Fruit fly (Drosophila melanogaster) whole organism, embryonic: ENCODE data around the gene Cyp303a1.

ENCODE experiments used
- ATbp ChIP-seq: fragments of 200-800 bp; sonication (Bioruptor generic); optimal IDR thresholded peaks from 2 replicates; lab custom pipeline; 2017; ENCODE audit warnings: missing biosample characterization, mild to moderate bottlenecking, missing genetic modification characterization, missing genetic modification reagents
- CG10147 ChIP-seq: fragments of 200-800 bp; sonication (Bioruptor generic); optimal IDR thresholded peaks from 2 replicates; lab custom pipeline; 2019; ENCODE audit warnings: missing biosample characterization, mild to moderate bottlenecking, missing genetic modification characterization, moderate library complexity
- CG1024 ChIP-seq: fragments of 200-800 bp; sonication (Bioruptor generic); IDR thresholded peaks from 2 replicates; pipeline ENCODE4 v1.3.6; 2022; ENCODE audit warnings: missing biosample characterization, missing genetic modification characterization
- CG10274 ChIP-seq: fragments of 200-800 bp; sonication (Bioruptor generic); optimal IDR thresholded peaks from 3 replicates; lab custom pipeline; 2017; ENCODE audit warnings: missing biosample characterization, mild to moderate bottlenecking, missing genetic modification characterization
- CG11696 ChIP-seq: fragments of 200-800 bp; sonication (Bioruptor generic); IDR thresholded peaks from 2 replicates; pipeline ENCODE4 v1.3.6; 2022; ENCODE audit warnings: missing biosample characterization, missing genetic modification characterization
- CG17568 ChIP-seq: fragments of 200-800 bp; sonication (Bioruptor generic); optimal IDR thresholded peaks from 2 replicates; lab custom pipeline; 2018; ENCODE audit warnings: missing biosample characterization, mild to moderate bottlenecking, missing genetic modification characterization, moderate library complexity
- CG2199 ChIP-seq: fragments of 200-800 bp; sonication (Bioruptor generic); IDR thresholded peaks from 3 replicates; pipeline ENCODE4 v1.3.6; 2022; ENCODE audit warnings: missing biosample characterization, missing genetic modification characterization
- CG30403 ChIP-seq: fragments of 200-800 bp; sonication (Bioruptor generic); optimal IDR thresholded peaks from 3 replicates; lab custom pipeline; 2016; ENCODE audit warnings: missing biosample characterization, missing genetic modification characterization
- CG34224 ChIP-seq: fragments of 200-800 bp; sonication (Bioruptor generic); IDR thresholded peaks from 3 replicates; pipeline ENCODE4 v1.3.6; 2022; ENCODE audit warnings: missing biosample characterization, missing genetic modification characterization; ENCODE audit not compliant: partially characterized antibody
- CG3847 ChIP-seq: fragments of 200-800 bp; sonication (Bioruptor generic); IDR thresholded peaks from 2 replicates; pipeline ENCODE4 v1.3.6; 2022; ENCODE audit warnings: missing biosample characterization, missing genetic modification characterization
- CG4617 ChIP-seq: fragments of 200-800 bp; sonication (Bioruptor generic); optimal IDR thresholded peaks from 3 replicates; lab custom pipeline; 2016; ENCODE audit warnings: missing biosample characterization, missing genetic modification characterization, borderline replicate concordance
- CG4854 ChIP-seq: fragments of 200-800 bp; sonication (Bioruptor generic); optimal IDR thresholded peaks from 2 replicates; lab custom pipeline; 2016; ENCODE audit warnings: missing biosample characterization, missing genetic modification characterization, inconsistent platforms
- CG6272 ChIP-seq: fragments of 200-800 bp; sonication (Bioruptor generic); IDR thresholded peaks from 2 replicates; pipeline ENCODE4 v1.3.6; 2022; ENCODE audit warnings: missing biosample characterization, missing genetic modification characterization
- Deaf1 ChIP-seq: fragments of 200-800 bp; optimal IDR thresholded peaks from 3 replicates; lab custom pipeline; 2019; ENCODE audit warnings: missing biosample characterization, mild to moderate bottlenecking, missing genetic modification characterization, moderate library complexity
- Med ChIP-seq: fragments of 200-800 bp; sonication (Bioruptor generic); peaks from one replicate; lab custom pipeline; 2016; ENCODE audit warnings: missing biosample characterization, missing genetic modification characterization, mild to moderate bottlenecking, inconsistent platforms, moderate library complexity
- Stat92E ChIP-seq, 3 experiments: fragments of >200 bp in 2 of 3; fragments of 200-800 bp in 1 of 3; sonication (Bioruptor generic) in 1 of 3; optimal IDR thresholded peaks; 2 replicates each; lab custom pipeline; 2017 to 2019; ENCODE audit warnings: missing biosample characterization in 3 of 3, missing genetic modification characterization in 3 of 3, mild to moderate bottlenecking in 1 of 3, moderate library complexity in 1 of 3
- Trl ChIP-seq, 3 experiments: fragments of >200 bp in 2 of 3; fragments of 200-800 bp in 1 of 3; sonication (Bioruptor generic) in 1 of 3; optimal IDR thresholded peaks; 2 replicates in 1 of 3; 3 replicates in 2 of 3; lab custom pipeline; 2016 to 2017; ENCODE audit warnings: missing biosample characterization in 1 of 3, missing genetic modification characterization in 1 of 3
- Xrp1 ChIP-seq: fragments of 200-800 bp; sonication (Bioruptor generic); IDR thresholded peaks from 2 replicates; pipeline ENCODE4 v1.3.6; 2022; ENCODE audit warnings: missing biosample characterization, missing genetic modification characterization
- cato ChIP-seq: fragments of 200-800 bp; sonication (Bioruptor generic); optimal IDR thresholded peaks from 2 replicates; lab custom pipeline; 2016; ENCODE audit warnings: missing biosample characterization, missing genetic modification characterization, borderline replicate concordance
- chinmo ChIP-seq: fragments of 200-800 bp; sonication (Bioruptor generic); IDR thresholded peaks from 4 replicates; pipeline ENCODE4 v1.3.6; 2022; ENCODE audit warnings: missing biosample characterization, missing genetic modification characterization; ENCODE audit not compliant: partially characterized antibody
- croc ChIP-seq: fragments of 200-800 bp; sonication (Bioruptor generic); conservative IDR thresholded peaks from 3 replicates; pipeline ENCODE4 v1.3.6; 2022; ENCODE audit warnings: missing biosample characterization, missing genetic modification characterization
- fd102C ChIP-seq: fragments of 200-800 bp; sonication (Bioruptor generic); optimal IDR thresholded peaks from 2 replicates; lab custom pipeline; 2018; ENCODE audit warnings: missing biosample characterization, mild to moderate bottlenecking, missing genetic modification characterization, moderate library complexity
- gfzf ChIP-seq: fragments of 200-800 bp; sonication (Bioruptor generic); optimal IDR thresholded peaks from 2 replicates; lab custom pipeline; 2016; ENCODE audit warnings: missing biosample characterization, mild to moderate bottlenecking, missing genetic modification characterization, moderate library complexity
- grau ChIP-seq: fragments of 200-800 bp; optimal IDR thresholded peaks from 3 replicates; lab custom pipeline; 2019; ENCODE audit warnings: missing biosample characterization, mild to moderate bottlenecking, missing genetic modification characterization, moderate library complexity
- grn ChIP-seq: fragments of 200-800 bp; sonication (Bioruptor generic); optimal IDR thresholded peaks from 3 replicates; lab custom pipeline; 2017; ENCODE audit warnings: missing biosample characterization, missing genetic modification characterization
- her ChIP-seq: fragments of 200-800 bp; sonication (Bioruptor generic); optimal IDR thresholded peaks from 2 replicates; lab custom pipeline; 2016; ENCODE audit warnings: missing biosample characterization, missing genetic modification characterization
- inv ChIP-seq: fragments of 200-800 bp; sonication (Bioruptor generic); IDR thresholded peaks from 2 replicates; pipeline ENCODE4 v1.3.6; 2022; ENCODE audit warnings: missing biosample characterization, missing genetic modification characterization; ENCODE audit not compliant: partially characterized antibody
- jigr1 ChIP-seq: fragments of 200-800 bp; sonication (Bioruptor generic); IDR thresholded peaks from 3 replicates; pipeline ENCODE4 v1.3.6; 2022; ENCODE audit warnings: missing biosample characterization, missing genetic modification characterization
- otp ChIP-seq: fragments of 200-800 bp; sonication (Bioruptor generic); IDR thresholded peaks from 3 replicates; pipeline ENCODE4, ENCODE4 v1.3.6; 2022; ENCODE audit warnings: missing biosample characterization, missing genetic modification characterization
- scrt ChIP-seq: fragments of 200-800 bp; sonication (Bioruptor generic); optimal IDR thresholded peaks from 2 replicates; lab custom pipeline; 2018; ENCODE audit warnings: missing biosample characterization, mild to moderate bottlenecking, missing genetic modification characterization, moderate library complexity
- seq ChIP-seq: fragments of 200-800 bp; sonication (Bioruptor generic); IDR thresholded peaks from 2 replicates; pipeline ENCODE4 v1.3.6; 2022; ENCODE audit warnings: missing biosample characterization, missing genetic modification characterization
- sima ChIP-seq: fragments of 200-800 bp; sonication (Bioruptor generic); optimal IDR thresholded peaks from 2 replicates; lab custom pipeline; 2016; ENCODE audit warnings: missing biosample characterization, missing genetic modification characterization
- twi ChIP-seq: fragments of 200-800 bp; optimal IDR thresholded peaks from 2 replicates; lab custom pipeline; 2019; ENCODE audit warnings: missing biosample characterization, mild to moderate bottlenecking, missing genetic modification characterization, moderate library complexity
- yki ChIP-seq: fragments of >200 bp; optimal IDR thresholded peaks from 3 replicates; lab custom pipeline; 2018
- z ChIP-seq: fragments of 200-800 bp; sonication (Bioruptor generic); IDR thresholded peaks from 3 replicates; pipeline ENCODE4 v1.3.6; 2022; ENCODE audit warnings: missing biosample characterization, missing genetic modification characterization

Cyp303a1 gene

dm6 chr2L:16255232-16256117 lies 38.5 kb upstream of the Cyp303a1 start (continued):
- TF ChIP-seq croc (GFP tag; lab: Robert Waterston, UW), result no peak

- TF ChIP-seq inv (GFP tag; lab: Robert Waterston, UW) (no peak), CG30403 (no peak), CG3847 (GFP tag; lab: Robert Waterston, UW) (no peak), seq (no peak), cato (GFP tag; lab: Kevin White, UChicago) (no peak), Deaf1 (tag; lab: Kevin White, UChicago) (no peak), CG4854 (GFP tag; lab: Kevin White, UChicago) (no peak), Xrp1 (GFP tag; lab: Robert Waterston, UW) (no peak), ATbp (no peak), otp (GFP tag; lab: Robert Waterston, UW) (no peak), her (no peak), sima (GFP tag; lab: Kevin White, UChicago) (no peak), yki (lab: Kevin White, UChicago) (no peak), grn (GFP tag; lab: Kevin White, UChicago) (peak; percentile 9), twi (tag; lab: Kevin White, UChicago) (no peak), CG2199 (GFP tag; lab: Robert Waterston, UW) (0 out of 3 replicates have a peak, but pooled peaks have one; percentile 2), gfzf (GFP tag; lab: Kevin White, UChicago) (no peak), CG4617 (GFP tag; lab: Kevin White, UChicago) (no peak), CG6272 (GFP tag; lab: Robert Waterston, UW) (no peak), CG11696 (GFP tag; lab: Robert Waterston, UW) (no peak), CG10147 (no peak), CG17568 (GFP tag; lab: Kevin White, UChicago) (peak; percentile 14), Stat92E (GFP tag; optimal IDR thresholded peaks at IDR 0.05; lab: Kevin White, UChicago) (no peak), Med (GFP tag; lab: Kevin White, UChicago) (peak; percentile 68), chinmo (GFP tag; lab: Robert Waterston, UW) (no peak), CG10274 (no peak), CG34224 (GFP tag; lab: Robert Waterston, UW) (no peak), z (GFP tag; lab: Robert Waterston, UW) (no peak), jigr1 (GFP tag; lab: Robert Waterston, UW) (no peak), Trl (optimal IDR thresholded peaks at IDR 0.05; lab: Kevin White, UChicago) (peak in 1 of 2 experiments; percentile 28), Trl (GFP tag; optimal IDR thresholded peaks at IDR 0.05; lab: Kevin White, UChicago) (no peak), grau (tag; lab: Kevin White, UChicago) (no peak), scrt (GFP tag; lab: Kevin White, UChicago) (no peak), CG1024 (GFP tag; lab: Robert Waterston, UW) (no peak), fd102C (GFP tag; lab: Kevin White, UChicago) (no peak)
Observed at dm6 chr2L:16256118-16256435, 37.9 kb upstream of the Cyp303a1 start.
